Fruit fly (Drosophila melanogaster): Measurements from ENCODE around the gene CG32295.

Gene CG32295

DNA sequence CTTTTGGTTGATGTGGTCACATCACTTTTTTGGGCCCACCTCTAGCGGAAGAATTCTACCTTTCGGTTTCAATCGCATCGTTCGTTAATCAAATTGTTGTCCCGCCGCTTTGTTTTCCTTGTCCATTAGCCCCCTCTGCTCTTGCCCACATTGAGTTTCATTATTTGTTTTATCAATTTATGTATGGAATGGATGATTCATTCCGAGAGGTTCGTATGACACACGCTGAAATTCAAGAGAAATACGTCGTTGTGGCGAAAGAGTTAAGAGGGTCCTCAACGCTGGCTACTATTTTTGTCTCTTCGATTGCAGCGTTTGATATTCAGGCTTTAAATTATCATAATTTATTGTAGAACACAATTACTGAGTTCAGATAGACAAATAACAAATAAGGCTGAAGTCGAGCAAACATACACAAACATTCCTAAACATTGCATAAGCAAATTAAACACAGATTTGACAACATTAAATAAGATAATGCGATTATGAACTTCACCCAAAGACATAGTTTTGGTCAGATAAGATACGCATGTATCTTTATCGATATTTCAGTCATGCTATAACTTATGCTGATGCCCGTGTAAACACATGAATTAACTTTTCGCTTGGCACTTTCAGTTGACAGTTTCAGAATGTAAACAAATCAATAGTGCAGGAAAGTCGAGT, 33.1 kb downstream of the CG32295 start:
- TF ChIP-seq dl (GFP tag; optimal IDR thresholded peaks at IDR 0.05; ENCODE audit: insufficient read depth in 1 of 2, partially characterized antibody in 2 of 2) (peak in 1 of 2 experiments; percentile 4), Abd-B (GFP tag; optimal IDR thresholded peaks at IDR 0.05) (no peak), br (GFP tag; optimal IDR thresholded peaks at IDR 0.05) (peak; percentile 9), Rel (GFP tag; optimal IDR thresholded peaks at IDR 0.05) (no peak), Rel (tag; optimal IDR thresholded peaks at IDR 0.05) (peak; percentile 2), Dif (GFP tag; optimal IDR thresholded peaks at IDR 0.05; ENCODE audit: partially characterized antibody) (no peak), psq (GFP tag; optimal IDR thresholded peaks at IDR 0.05) (peak; percentile 9), Jra (GFP tag; optimal IDR thresholded peaks at IDR 0.05) (peak; percentile 71), Hnf4 (GFP tag; optimal IDR thresholded peaks at IDR 0.05) (peak; percentile 13), Sp1 (GFP tag; optimal IDR thresholded peaks at IDR 0.05) (no peak)

DNA sequence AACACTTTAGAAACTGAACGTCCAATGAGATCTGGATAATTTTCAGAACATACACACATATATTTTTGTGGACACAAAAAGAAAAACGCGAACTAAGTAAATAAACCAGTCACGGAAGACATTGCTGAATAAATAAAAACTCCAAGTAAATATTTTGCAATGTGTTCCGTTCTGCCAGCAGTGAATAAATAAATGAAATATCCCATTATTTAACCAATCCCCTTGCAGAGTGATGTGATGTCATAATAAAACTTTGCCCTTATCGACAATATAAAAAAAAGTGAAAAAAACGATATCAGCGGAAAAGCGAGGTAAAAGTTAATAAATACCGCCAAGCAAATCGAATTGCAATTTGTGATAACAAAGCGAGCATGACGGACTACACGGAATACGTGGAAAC, 36.0 kb downstream of the CG32295 start:
- TF ChIP-seq Sp1 (GFP tag; optimal IDR thresholded peaks at IDR 0.05) (peak; percentile 6), h (GFP tag; optimal IDR thresholded peaks at IDR 0.05) (peak; percentile 29), usp (GFP tag; optimal IDR thresholded peaks at IDR 0.05) (no peak), CG9705 (GFP tag; optimal IDR thresholded peaks at IDR 0.05) (peak; percentile 31)

DNA sequence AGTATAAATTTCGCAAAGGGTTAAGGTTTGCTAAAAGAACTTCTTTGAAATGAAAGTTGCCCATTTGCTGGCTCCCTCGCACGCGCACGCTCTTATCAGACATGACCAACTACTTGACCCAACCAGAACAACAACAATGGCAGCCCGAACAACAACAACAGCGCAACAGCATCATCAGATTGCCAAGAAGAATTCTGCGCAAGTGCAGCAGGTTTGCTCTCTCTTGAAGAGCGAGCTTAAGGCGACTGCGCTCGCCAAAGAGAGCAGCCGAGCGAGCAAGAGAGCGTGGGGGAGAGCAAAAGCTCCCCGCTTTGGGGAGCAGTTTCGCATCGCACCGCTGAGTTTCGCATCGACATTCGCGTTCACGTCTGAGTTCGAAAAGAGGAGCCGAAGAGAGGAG, 36.9 kb downstream of the CG32295 start:
- TF ChIP-seq Mio (GFP tag; optimal IDR thresholded peaks at IDR 0.05) (no peak), h (GFP tag; optimal IDR thresholded peaks at IDR 0.05) (no peak), dl (GFP tag; optimal IDR thresholded peaks at IDR 0.05; ENCODE audit: insufficient read depth in 1 of 2, partially characterized antibody in 2 of 2) (peak; percentile 93 to 96), jim (GFP tag; optimal IDR thresholded peaks at IDR 0.05) (no peak), CrebA (GFP tag; optimal IDR thresholded peaks at IDR 0.05; ENCODE audit: borderline replicate concordance) (peak; percentile 13), N (GFP tag; optimal IDR thresholded peaks at IDR 0.05) (no peak), pan (optimal IDR thresholded peaks at IDR 0.05) (no peak), foxo (GFP tag; optimal IDR thresholded peaks at IDR 0.05) (peak; percentile 17 to 58), Hr83 (GFP tag; optimal IDR thresholded peaks at IDR 0.05; ENCODE audit: poor library complexity, severe bottlenecking) (peak; percentile 30), sage (GFP tag; optimal IDR thresholded peaks at IDR 0.05) (peak; percentile 79), Dif (GFP tag; optimal IDR thresholded peaks at IDR 0.05; ENCODE audit: partially characterized antibody) (peak; percentile 98), Vsx2 (GFP tag; optimal IDR thresholded peaks at IDR 0.05; ENCODE audit: partially characterized antibody) (peak; percentile 95)

DNA sequence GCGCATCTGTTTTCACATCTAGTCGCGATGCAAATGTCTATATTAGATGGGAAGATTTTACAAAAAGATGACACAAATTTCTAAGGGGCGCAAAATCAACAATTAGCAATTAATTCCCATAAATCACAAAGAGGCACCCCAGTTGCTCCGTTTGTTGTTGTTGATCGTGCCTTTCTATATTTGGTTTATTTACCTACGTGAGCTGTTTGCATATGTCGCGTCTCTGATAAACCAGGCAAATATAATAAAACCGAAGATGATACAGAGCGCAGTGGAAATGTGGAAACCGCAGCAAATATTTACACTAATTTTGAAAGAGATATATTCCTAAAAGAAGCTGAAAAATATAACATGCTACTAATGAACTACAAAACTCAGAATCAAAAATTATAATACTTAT, 37.3 kb downstream of the CG32295 start:
- TF ChIP-seq foxo (GFP tag; optimal IDR thresholded peaks at IDR 0.05) (peak in 1 of 2 experiments; percentile 46), dl (GFP tag; optimal IDR thresholded peaks at IDR 0.05; ENCODE audit: insufficient read depth in 1 of 2, partially characterized antibody in 2 of 2) (no peak), N (GFP tag; optimal IDR thresholded peaks at IDR 0.05) (no peak), Abd-B (GFP tag; optimal IDR thresholded peaks at IDR 0.05) (no peak), Myc (optimal IDR thresholded peaks at IDR 0.05) (no peak), h (GFP tag; optimal IDR thresholded peaks at IDR 0.05) (peak; percentile 61), Mio (GFP tag; optimal IDR thresholded peaks at IDR 0.05) (no peak), Hr78 (GFP tag; optimal IDR thresholded peaks at IDR 0.05) (no peak), CG9705 (GFP tag; optimal IDR thresholded peaks at IDR 0.05) (peak; percentile 27), usp (GFP tag; optimal IDR thresholded peaks at IDR 0.05) (no peak), jim (GFP tag; optimal IDR thresholded peaks at IDR 0.05) (no peak), HLH106 (tag; optimal IDR thresholded peaks at IDR 0.05) (peak; percentile 12), lola (GFP tag; optimal IDR thresholded peaks at IDR 0.05) (no peak), Dfd (GFP tag; optimal IDR thresholded peaks at IDR 0.05) (no peak), Hr83 (GFP tag; optimal IDR thresholded peaks at IDR 0.05; ENCODE audit: poor library complexity, severe bottlenecking) (peak; percentile 72), CG32264 (GFP tag; optimal IDR thresholded peaks at IDR 0.05) (peak; percentile 16), GATAd (GFP tag; optimal IDR thresholded peaks at IDR 0.05) (no peak), dsf (GFP tag; optimal IDR thresholded peaks at IDR 0.05; ENCODE audit: borderline replicate concordance) (no peak), woc (GFP tag; optimal IDR thresholded peaks at IDR 0.05) (peak; percentile 4), ey (GFP tag; optimal IDR thresholded peaks at IDR 0.05) (peak; percentile 14), OdsH (GFP tag; optimal IDR thresholded peaks at IDR 0.05) (peak; percentile 6), pan (optimal IDR thresholded peaks at IDR 0.05) (no peak), brk (GFP tag; optimal IDR thresholded peaks at IDR 0.05) (no peak), Sp1 (GFP tag; optimal IDR thresholded peaks at IDR 0.05) (peak; percentile 15), dmrt93B (GFP tag; optimal IDR thresholded peaks at IDR 0.05) (peak; percentile 10), Dif (GFP tag; optimal IDR thresholded peaks at IDR 0.05; ENCODE audit: partially characterized antibody) (no peak), fru (GFP tag; optimal IDR thresholded peaks at IDR 0.05) (no peak), tai (GFP tag; optimal IDR thresholded peaks at IDR 0.05) (no peak), Rel (GFP tag; optimal IDR thresholded peaks at IDR 0.05) (no peak), Rel (tag; optimal IDR thresholded peaks at IDR 0.05) (no peak), CrebA (GFP tag; optimal IDR thresholded peaks at IDR 0.05; ENCODE audit: borderline replicate concordance) (no peak), sv (GFP tag; optimal IDR thresholded peaks at IDR 0.05) (peak; percentile 7), rgr (GFP tag; optimal IDR thresholded peaks at IDR 0.05) (peak; percentile 11), br (GFP tag; optimal IDR thresholded peaks at IDR 0.05) (no peak), Vsx2 (GFP tag; optimal IDR thresholded peaks at IDR 0.05; ENCODE audit: partially characterized antibody) (no peak), Hnf4 (GFP tag; optimal IDR thresholded peaks at IDR 0.05) (peak; percentile 41), Jra (GFP tag; optimal IDR thresholded peaks at IDR 0.05) (no peak), psq (GFP tag; optimal IDR thresholded peaks at IDR 0.05) (no peak), sage (GFP tag; optimal IDR thresholded peaks at IDR 0.05) (no peak)

All from whole organism, wandering third instar larva.